Fruit fly (Drosophila melanogaster) whole organism, pupa: ENCODE measurements around the gene piwi.

ENCODE experiments used
- CG10348 ChIP-seq: fragments of 200-800 bp; sonication (Bioruptor generic); IDR thresholded peaks from 2 replicates; pipeline ENCODE4 v1.3.6; 2022; ENCODE audit warnings: missing biosample characterization, missing genetic modification characterization
- Snoo ChIP-seq: fragments of 200-800 bp; sonication (Bioruptor generic); optimal IDR thresholded peaks from 3 replicates; lab custom pipeline; 2017; ENCODE audit warnings: missing biosample characterization, mild to moderate bottlenecking, missing genetic modification characterization, inconsistent platforms
- fd96Ca ChIP-seq: fragments of 200-800 bp; sonication (Bioruptor generic); IDR thresholded peaks from 3 replicates; pipeline ENCODE4 v1.3.6; 2022; ENCODE audit warnings: missing biosample characterization, missing genetic modification characterization
- gl ChIP-seq: fragments of 200-800 bp; sonication (Bioruptor generic); optimal IDR thresholded peaks from 2 replicates; lab custom pipeline; 2018; ENCODE audit warnings: missing biosample characterization, mild to moderate bottlenecking, missing genetic modification characterization

dm6 chr2L:10986138-10986537 is 1.1 kb downstream of the piwi start:
- TF ChIP-seq fd96Ca (GFP tag; lab: Robert Waterston, UW) (no peak), gl (tag; lab: Kevin White, UChicago) (no peak), Snoo (no peak), CG10348 (GFP tag; lab: Robert Waterston, UW) (no peak)
